Fruit fly (Drosophila melanogaster) Kc167 (cell line): Measurements from ENCODE around the gene Blm.

ENCODE experiments used
- Myc ChIP-seq: fragments of >200 bp; optimal IDR thresholded peaks from 2 replicates; lab custom pipeline; 2017; ENCODE audit warnings: missing external identifiers
- Sin3A ChIP-seq: fragments of >200 bp; optimal IDR thresholded peaks from 2 replicates; lab custom pipeline; 2018; ENCODE audit warnings: missing external identifiers
- h ChIP-seq: fragments of >200 bp; optimal IDR thresholded peaks from 3 replicates; lab custom pipeline; 2018; ENCODE audit warnings: missing external identifiers
- insv ChIP-seq: fragments of >200 bp; optimal IDR thresholded peaks from 3 replicates; lab custom pipeline; 2018; ENCODE audit warnings: missing external identifiers
- psq ChIP-seq: fragments of >200 bp; optimal IDR thresholded peaks from 2 replicates; lab custom pipeline; 2017; ENCODE audit warnings: missing external identifiers
- ttk ChIP-seq: sonication (Bioruptor generic); optimal IDR thresholded peaks from 2 replicates; lab custom pipeline; 2017; ENCODE audit warnings: missing external identifiers

Gene Blm

DNA sequence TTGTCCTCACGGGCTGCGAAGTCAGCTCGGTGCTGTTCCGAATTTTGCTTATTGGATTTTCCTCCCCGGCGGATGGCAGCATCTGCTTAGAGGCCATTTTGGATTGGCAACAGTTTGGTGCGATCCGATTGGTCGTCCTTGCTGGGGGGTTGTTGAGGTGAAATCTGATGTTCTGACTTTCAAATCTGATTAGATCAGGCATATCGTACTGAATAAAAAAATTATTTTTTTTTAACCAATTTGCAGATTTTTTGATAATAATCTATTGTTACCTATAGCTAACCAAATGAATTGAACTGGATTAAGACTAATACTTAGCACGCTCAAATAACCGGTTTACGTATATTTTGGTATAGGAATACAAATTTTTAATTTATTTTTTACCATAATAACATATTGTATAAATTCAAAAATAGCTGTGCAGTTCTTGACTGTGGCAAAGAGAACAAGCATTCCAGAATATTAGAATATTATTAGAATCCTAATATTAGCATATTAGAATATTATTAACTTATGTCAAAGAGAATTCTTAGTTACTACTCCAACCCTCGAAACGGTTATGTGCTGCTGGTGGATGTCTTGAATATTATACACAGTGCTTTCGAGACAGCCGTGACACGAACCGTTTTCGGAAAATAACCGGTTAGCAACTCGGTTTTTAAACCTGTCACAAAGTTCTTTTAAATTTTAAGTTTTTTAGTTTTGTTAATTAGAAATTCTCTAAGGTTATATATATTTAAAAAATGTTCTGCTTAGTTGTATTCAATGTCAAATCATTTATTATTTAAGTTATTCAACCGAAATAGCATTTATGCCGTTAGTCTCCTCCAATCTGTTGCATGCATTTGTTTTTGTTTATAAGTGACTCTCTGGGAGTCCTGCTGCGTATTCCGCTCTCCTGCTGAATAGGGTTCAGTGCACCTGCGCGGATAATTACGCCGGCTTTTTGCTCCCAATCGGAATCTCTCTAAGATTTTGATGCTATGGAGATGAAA lies 47.0 kb downstream of the Blm start, which contains the start of gene Fer3:
Fer3 (minus strand) TSS at position 1 of the 995 bp plus-strand sequence.
- TF ChIP-seq Myc (lab: Kevin White, UChicago) (no peak), psq (lab: Kevin White, UChicago) (no peak), Sin3A (lab: Kevin White, UChicago) (no peak), h (no peak), insv (lab: Kevin White, UChicago) (no peak)

DNA sequence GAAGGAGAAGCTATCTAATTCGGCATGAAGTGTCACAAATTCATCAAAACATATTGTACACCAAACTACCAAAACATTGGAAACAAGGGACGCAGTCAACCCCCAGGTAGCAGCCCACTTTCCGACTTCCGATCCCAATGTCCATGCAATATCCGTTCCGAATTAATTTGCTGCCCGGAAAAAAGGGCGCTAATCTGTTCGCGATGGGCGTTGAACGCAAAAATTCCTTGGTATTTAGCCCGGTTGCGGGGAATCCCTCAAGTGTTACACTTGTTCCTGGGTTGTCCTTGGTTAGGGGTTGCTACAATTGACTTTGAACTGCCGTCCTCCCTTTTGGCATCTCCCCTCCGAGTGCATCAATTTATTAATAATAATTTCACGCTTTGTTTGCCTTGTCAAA lies 49.1 kb downstream of the Blm start:
- no peak for TF ChIP-seq Myc (lab: Kevin White, UChicago)
- no peak for TF ChIP-seq Sin3A (lab: Kevin White, UChicago)
- TF ChIP-seq insv (lab: Kevin White, UChicago), result no peak
- no peak for TF ChIP-seq h
- no peak for TF ChIP-seq psq (lab: Kevin White, UChicago)
- no peak for TF ChIP-seq ttk

DNA sequence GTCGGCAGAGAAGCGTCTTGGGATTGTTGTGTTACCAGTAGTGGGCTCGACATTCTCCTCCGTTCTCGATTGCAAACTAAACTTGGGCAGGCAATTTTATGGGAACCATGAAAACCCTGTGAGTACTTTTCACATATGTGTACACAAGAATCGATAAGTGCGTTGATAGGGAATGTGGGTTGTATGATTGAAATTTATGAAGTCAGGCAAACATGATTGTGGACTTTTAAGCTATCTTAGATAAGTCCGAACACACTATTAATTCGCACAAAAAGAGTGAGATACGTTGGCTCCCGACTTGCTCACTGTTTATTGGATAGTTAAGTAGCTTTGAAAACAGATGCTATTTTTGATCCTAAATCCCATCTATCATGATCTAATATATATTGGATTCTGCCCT lies 49.8 kb downstream of the Blm start, which contains the start of gene CG18765:
CG18765 (minus strand) TSS at position 53 of the 400 bp plus-strand sequence.
- TF ChIP-seq ttk (no peak), h (no peak), insv (lab: Kevin White, UChicago) (no peak), Sin3A (lab: Kevin White, UChicago) (no peak), Myc (lab: Kevin White, UChicago) (no peak)

DNA sequence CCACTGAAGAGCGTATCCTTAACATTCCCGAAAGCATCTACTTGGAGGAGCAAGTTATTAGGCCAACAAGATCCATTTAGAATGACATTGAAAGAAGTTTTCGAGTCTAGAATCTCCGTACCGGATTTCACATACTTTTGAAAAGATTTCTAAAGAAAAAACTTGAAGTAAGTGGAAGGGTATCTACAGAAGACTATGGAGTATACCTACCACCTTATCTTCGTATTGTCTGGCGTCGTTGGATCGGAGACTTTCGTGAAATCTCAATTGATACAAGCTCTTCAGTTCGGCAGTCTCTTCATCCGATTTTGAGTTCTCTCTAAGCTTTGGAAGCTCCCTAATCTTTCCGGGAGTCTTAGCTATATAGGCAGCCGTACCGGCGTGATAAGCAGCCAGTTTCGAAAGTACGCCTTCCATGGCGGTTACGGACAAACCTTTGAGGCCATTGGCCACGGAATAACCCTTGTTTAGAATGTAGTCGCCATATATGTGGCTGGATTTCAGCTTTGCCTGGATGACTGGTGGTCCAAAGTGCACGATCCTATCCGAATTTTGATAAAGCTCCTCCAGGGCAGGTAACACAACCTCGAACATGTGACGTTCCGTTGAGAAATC lies 50.6 kb downstream of the Blm start:
- TF ChIP-seq psq (lab: Kevin White, UChicago) (no peak), ttk (no peak), Sin3A (lab: Kevin White, UChicago) (no peak), insv (lab: Kevin White, UChicago) (no peak), h (no peak), Myc (lab: Kevin White, UChicago) (no peak)

DNA sequence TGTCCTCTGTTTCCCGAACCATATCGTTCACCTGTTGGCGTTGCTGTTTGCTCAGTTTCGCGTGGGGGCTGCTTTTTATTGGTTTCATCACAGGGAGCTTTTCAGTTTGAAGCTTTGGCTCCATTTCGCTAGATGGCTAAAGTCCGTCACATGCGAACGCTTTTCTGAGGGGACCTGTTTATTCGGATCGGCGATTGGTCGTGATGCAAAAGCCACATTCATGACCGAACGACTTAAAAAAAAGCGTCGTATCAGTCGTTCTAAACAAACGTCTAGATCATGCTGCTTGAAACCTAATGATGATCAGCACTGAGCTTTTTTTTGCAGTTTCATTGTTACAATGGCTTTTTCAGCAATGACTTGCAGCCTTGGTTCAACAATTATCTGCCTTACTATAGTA lies 51.7 kb downstream of the Blm start, which contains the start of gene CG6908:
CG6908 (minus strand) TSS at position 152 of the 400 bp plus-strand sequence.
- TF ChIP-seq Sin3A (lab: Kevin White, UChicago) (no peak), insv (lab: Kevin White, UChicago) (no peak), h (no peak), Myc (lab: Kevin White, UChicago) (no peak)

DNA sequence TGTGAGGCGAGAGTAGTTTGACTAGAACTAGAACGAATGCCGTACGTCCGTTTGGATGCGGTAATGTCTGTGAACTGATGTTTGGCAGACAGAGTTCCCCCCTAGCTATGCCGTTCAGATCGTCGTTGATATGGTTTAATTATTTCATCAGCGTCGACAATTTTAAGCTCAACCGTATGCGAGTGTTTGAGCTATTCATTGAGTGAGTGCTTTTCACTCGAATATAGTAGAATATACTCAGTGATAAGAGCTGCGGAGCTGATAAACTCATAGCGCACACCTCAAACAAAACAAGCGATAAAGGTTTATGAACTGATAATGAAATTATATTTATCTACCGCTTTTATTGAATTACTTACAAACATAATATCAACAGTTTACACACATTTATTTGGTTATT lies 53.5 kb downstream of the Blm start, which contains the start of gene CG6834:
CG6834 (minus strand) TSS at position 79 of the 400 bp plus-strand sequence.
- TF ChIP-seq ttk (no peak), insv (lab: Kevin White, UChicago) (no peak), h (no peak), psq (lab: Kevin White, UChicago) (no peak), Myc (lab: Kevin White, UChicago) (no peak), Sin3A (lab: Kevin White, UChicago) (no peak)
